Fruit fly (Drosophila melanogaster) whole organism, prepupa: ENCODE data around the gene sordd1.

Experiments used
- CG1621 ChIP-seq: fragments of 200-800 bp; sonication (Bioruptor generic); optimal IDR thresholded peaks from 3 replicates; lab custom pipeline; 2018; ENCODE audit warnings: missing biosample characterization, mild to moderate bottlenecking, missing genetic modification characterization
- CG3032 ChIP-seq: fragments of 200-800 bp; optimal IDR thresholded peaks from 2 replicates; lab custom pipeline; 2019; ENCODE audit warnings: missing biosample characterization, mild to moderate bottlenecking, missing genetic modification characterization, moderate library complexity
- CG4318 ChIP-seq: fragments of 200-800 bp; sonication (Bioruptor generic); optimal IDR thresholded peaks from 3 replicates; lab custom pipeline; 2017; ENCODE audit warnings: missing biosample characterization, mild to moderate bottlenecking, missing genetic modification characterization
- Hr38 ChIP-seq: sonication (Bioruptor generic); optimal IDR thresholded peaks from 2 replicates; lab custom pipeline; 2016; ENCODE audit warnings: missing biosample characterization, missing genetic modification characterization
- Hr39 ChIP-seq: fragments of 200-800 bp; sonication (Bioruptor generic); optimal IDR thresholded peaks from 2 replicates; lab custom pipeline; 2016; ENCODE audit warnings: missing biosample characterization, missing genetic modification characterization
- Hr4 ChIP-seq: fragments of 200-800 bp; sonication (Bioruptor generic); optimal IDR thresholded peaks from 3 replicates; lab custom pipeline; 2016; ENCODE audit warnings: missing biosample characterization, missing genetic modification characterization
- Lpt ChIP-seq: fragments of 200-800 bp; sonication (Bioruptor generic); optimal IDR thresholded peaks from 3 replicates; lab custom pipeline; 2016; ENCODE audit warnings: missing biosample characterization, missing genetic modification characterization
- Met ChIP-seq: fragments of 200-800 bp; sonication (Bioruptor generic); optimal IDR thresholded peaks from 3 replicates; lab custom pipeline; 2016; ENCODE audit warnings: missing biosample characterization, missing genetic modification characterization
- Sox15 ChIP-seq: fragments of 200-800 bp; sonication (Bioruptor generic); optimal IDR thresholded peaks from 3 replicates; lab custom pipeline; 2016; ENCODE audit warnings: missing biosample characterization, missing genetic modification characterization
- fd85E ChIP-seq: fragments of 200-800 bp; sonication (Bioruptor generic); optimal IDR thresholded peaks from 3 replicates; lab custom pipeline; 2016; ENCODE audit warnings: missing biosample characterization, missing genetic modification characterization

DNA sequence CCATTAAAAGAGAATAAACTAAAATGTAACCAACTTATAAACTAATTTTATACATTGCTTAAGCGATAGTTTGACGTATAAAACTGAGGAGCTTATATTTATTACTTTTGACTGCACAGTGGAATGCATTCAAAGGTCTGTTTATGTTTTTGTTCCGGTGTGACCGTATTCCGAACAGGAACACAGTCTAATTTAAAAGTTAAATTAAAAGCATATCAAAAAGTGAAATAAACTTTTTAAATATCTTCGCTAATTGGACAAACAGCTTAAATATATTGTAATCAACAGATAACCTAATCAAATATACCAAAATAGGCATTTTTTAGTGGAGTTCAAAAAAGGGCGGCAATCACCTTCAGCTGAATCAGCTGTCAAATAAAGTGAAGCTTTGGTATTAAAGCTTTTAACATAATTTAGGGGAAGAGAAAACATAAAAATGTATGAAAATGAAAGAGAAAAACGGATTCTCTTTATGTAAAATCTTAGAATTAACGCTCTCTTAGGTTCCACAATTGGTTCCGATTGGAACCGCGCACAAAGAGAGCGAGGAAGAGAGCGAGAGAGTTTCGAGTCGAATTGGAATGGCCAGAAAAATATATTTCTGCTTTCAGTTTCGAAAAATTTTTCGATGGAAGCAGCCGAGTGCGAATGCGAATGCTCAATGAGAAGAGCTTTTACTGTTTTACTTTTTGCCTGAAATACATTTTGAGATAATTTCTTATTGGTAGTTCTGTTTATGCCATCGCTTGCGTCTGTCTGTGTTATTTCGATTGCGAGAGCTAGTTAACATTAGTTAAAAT lies 8.1 kb upstream of the sordd1 start, which contains the start of the genes PGRP-LE and sd:
- TF ChIP-seq CG1621 (no peak), CG4318 (GFP tag; lab: Kevin White, UChicago) (no peak), Hr39 (no peak), CG3032 (no peak), Hr4 (GFP tag; lab: Kevin White, UChicago) (no peak), Sox15 (GFP tag; lab: Kevin White, UChicago) (no peak), Hr38 (no peak), Met (GFP tag; lab: Kevin White, UChicago) (no peak), fd85E (GFP tag; lab: Kevin White, UChicago) (no peak), Lpt (no peak)
